Fruit fly (Drosophila melanogaster) whole organism, embryonic: ENCODE data around the gene esc.

ENCODE experiments used
- Adf1 ChIP-seq: fragments of 200-800 bp; sonication (Bioruptor generic); IDR thresholded peaks from 2 replicates; pipeline ENCODE4 v1.3.6; 2022; ENCODE audit warnings: missing biosample characterization, missing genetic modification characterization
- Atf6 ChIP-seq: fragments of 200-800 bp; sonication (Bioruptor generic); IDR thresholded peaks from 2 replicates; pipeline ENCODE4 v1.3.6; 2022; ENCODE audit warnings: missing biosample characterization, missing genetic modification characterization
- Bteb2 ChIP-seq: fragments of 200-800 bp; sonication (Bioruptor generic); optimal IDR thresholded peaks from 2 replicates; lab custom pipeline; 2016; ENCODE audit warnings: missing biosample characterization, missing genetic modification characterization
- CG10274 ChIP-seq: fragments of 200-800 bp; sonication (Bioruptor generic); optimal IDR thresholded peaks from 3 replicates; lab custom pipeline; 2017; ENCODE audit warnings: missing biosample characterization, mild to moderate bottlenecking, missing genetic modification characterization
- CG11398 ChIP-seq: fragments of 200-800 bp; sonication (Bioruptor generic); optimal IDR thresholded peaks from 2 replicates; lab custom pipeline; 2016; ENCODE audit warnings: missing biosample characterization, missing genetic modification characterization
- CG11504 ChIP-seq: fragments of 200-800 bp; sonication (Bioruptor generic); optimal IDR thresholded peaks from 3 replicates; lab custom pipeline; 2019; ENCODE audit warnings: missing biosample characterization, mild to moderate bottlenecking, missing genetic modification characterization, moderate library complexity
- CG11723 ChIP-seq: fragments of 200-800 bp; sonication (Bioruptor generic); optimal IDR thresholded peaks from 2 replicates; lab custom pipeline; 2017; ENCODE audit warnings: missing biosample characterization, mild to moderate bottlenecking, missing genetic modification characterization
- CG12219 ChIP-seq: fragments of 200-800 bp; sonication (Bioruptor generic); optimal IDR thresholded peaks from 3 replicates; lab custom pipeline; 2018; ENCODE audit warnings: missing biosample characterization, mild to moderate bottlenecking, missing genetic modification characterization
- CG12942 ChIP-seq: fragments of 200-800 bp; sonication (Bioruptor generic); optimal IDR thresholded peaks from 3 replicates; lab custom pipeline; 2016; ENCODE audit warnings: missing biosample characterization, missing genetic modification characterization
- CG1529 ChIP-seq: fragments of 200-800 bp; sonication (Bioruptor generic); optimal IDR thresholded peaks from 3 replicates; lab custom pipeline; 2018; ENCODE audit warnings: missing biosample characterization, missing genetic modification characterization
- CG1602 ChIP-seq: fragments of 200-800 bp; sonication (Bioruptor generic); optimal IDR thresholded peaks from 3 replicates; lab custom pipeline; 2016; ENCODE audit warnings: missing biosample characterization, missing genetic modification characterization
- CG17385 ChIP-seq: fragments of 200-800 bp; sonication (Bioruptor generic); optimal IDR thresholded peaks from 3 replicates; lab custom pipeline; 2018; ENCODE audit warnings: missing biosample characterization, mild to moderate bottlenecking, missing genetic modification characterization
- CG2875 ChIP-seq: fragments of 200-800 bp; sonication (Bioruptor generic); optimal IDR thresholded peaks from 2 replicates; lab custom pipeline; 2017; ENCODE audit warnings: missing biosample characterization, mild to moderate bottlenecking, missing genetic modification characterization, missing genetic modification reagents
- CG4328 ChIP-seq: fragments of 200-800 bp; sonication (Bioruptor generic); optimal IDR thresholded peaks from 3 replicates; lab custom pipeline; 2017; ENCODE audit warnings: missing biosample characterization, missing genetic modification reagents, missing genetic modification characterization
- CG8478 ChIP-seq: fragments of >200 bp; optimal IDR thresholded peaks from 2 replicates; lab custom pipeline; 2018
- Dbx ChIP-seq: fragments of 200-800 bp; sonication (Bioruptor generic); IDR thresholded peaks from 3 replicates; pipeline ENCODE4 v1.3.6; 2022; ENCODE audit warnings: missing biosample characterization, missing genetic modification characterization
- Dip3 ChIP-seq: fragments of 200-800 bp; sonication (Bioruptor generic); optimal IDR thresholded peaks from 3 replicates; lab custom pipeline; 2016; ENCODE audit warnings: missing biosample characterization, missing genetic modification characterization
- Dp ChIP-seq: fragments of 200-800 bp; sonication (Bioruptor generic); optimal IDR thresholded peaks from 2 replicates; lab custom pipeline; 2018; ENCODE audit warnings: missing biosample characterization, mild to moderate bottlenecking, missing genetic modification characterization, moderate library complexity
- Drgx ChIP-seq: fragments of 200-800 bp; sonication (Bioruptor generic); IDR thresholded peaks from 2 replicates; pipeline ENCODE4 v1.3.6; 2022; ENCODE audit warnings: missing biosample characterization, missing genetic modification characterization
- E2f1 ChIP-seq: fragments of 200-800 bp; sonication (Bioruptor generic); IDR thresholded peaks from 2 replicates; pipeline ENCODE4 v1.3.6; 2022; ENCODE audit warnings: missing biosample characterization, missing genetic modification characterization
- E2f2 ChIP-seq: fragments of 200-800 bp; sonication (Bioruptor generic); IDR thresholded peaks from 2 replicates; pipeline ENCODE4 v1.3.6; 2022; ENCODE audit warnings: missing biosample characterization, missing genetic modification characterization
- ERR ChIP-seq: fragments of 200-800 bp; sonication (Bioruptor generic); optimal IDR thresholded peaks from 2 replicates; lab custom pipeline; 2016; ENCODE audit warnings: missing biosample characterization, missing genetic modification characterization
- Ets65A ChIP-seq: fragments of 200-800 bp; sonication (Bioruptor generic); peaks from one replicate; lab custom pipeline; 2016; ENCODE audit warnings: missing biosample characterization, missing genetic modification characterization
- Gug ChIP-seq: fragments of 200-800 bp; sonication (Bioruptor generic); IDR thresholded peaks from 4 replicates; pipeline ENCODE4 v1.3.6; 2022; ENCODE audit warnings: missing biosample characterization, missing genetic modification characterization
- HLHmδ ChIP-seq: fragments of 200-800 bp; sonication (Bioruptor generic); optimal IDR thresholded peaks from 2 replicates; lab custom pipeline; 2018; ENCODE audit warnings: missing biosample characterization, mild to moderate bottlenecking, missing genetic modification characterization, moderate library complexity
- Lpt ChIP-seq: fragments of >200 bp; optimal IDR thresholded peaks from 2 replicates; lab custom pipeline; 2018; ENCODE audit warnings: missing biosample characterization, missing genetic modification characterization
- Mes4 ChIP-seq: fragments of 200-800 bp; sonication (Bioruptor generic); optimal IDR thresholded peaks from 2 replicates; lab custom pipeline; 2016; ENCODE audit warnings: missing biosample characterization, missing genetic modification characterization
- NK7.1 ChIP-seq: fragments of 200-800 bp; sonication (Bioruptor generic); optimal IDR thresholded peaks from 3 replicates; lab custom pipeline; 2016; ENCODE audit warnings: missing biosample characterization, missing genetic modification characterization
- Neu2 ChIP-seq: fragments of 200-800 bp; sonication (Bioruptor generic); optimal IDR thresholded peaks from 3 replicates; lab custom pipeline; 2016; ENCODE audit warnings: missing biosample characterization, missing genetic modification characterization, borderline replicate concordance
- Nf-YC ChIP-seq: fragments of 200-800 bp; optimal IDR thresholded peaks from 3 replicates; lab custom pipeline; 2019; ENCODE audit warnings: missing biosample characterization, mild to moderate bottlenecking, missing genetic modification characterization, moderate library complexity
- Poxn ChIP-seq: fragments of 200-800 bp; sonication (Bioruptor generic); IDR thresholded peaks from 2 replicates; pipeline ENCODE4 v1.3.6; 2022; ENCODE audit warnings: missing biosample characterization, missing genetic modification characterization
- Sin3A ChIP-seq: fragments of >200 bp; optimal IDR thresholded peaks from 2 replicates; lab custom pipeline; 2018
- Stat92E ChIP-seq, 3 experiments: fragments of >200 bp in 2 of 3; fragments of 200-800 bp in 1 of 3; sonication (Bioruptor generic) in 1 of 3; optimal IDR thresholded peaks; 2 replicates each; lab custom pipeline; 2017 to 2019; ENCODE audit warnings: missing biosample characterization in 3 of 3, missing genetic modification characterization in 3 of 3, mild to moderate bottlenecking in 1 of 3, moderate library complexity in 1 of 3
- amos ChIP-seq: fragments of 200-800 bp; sonication (Bioruptor generic); IDR thresholded peaks from 2 replicates; pipeline ENCODE4 v1.3.6; 2022; ENCODE audit warnings: missing biosample characterization, missing genetic modification characterization; ENCODE audit not compliant: partially characterized antibody
- ara ChIP-seq: fragments of 200-800 bp; sonication (Bioruptor generic); IDR thresholded peaks from 2 replicates; pipeline ENCODE4 v1.3.6; 2022; ENCODE audit warnings: missing biosample characterization, missing genetic modification characterization
- ash1 ChIP-seq: fragments of 200-800 bp; sonication (Bioruptor generic); optimal IDR thresholded peaks from 2 replicates; lab custom pipeline; 2018; ENCODE audit warnings: missing biosample characterization, mild to moderate bottlenecking, missing genetic modification characterization
- dan ChIP-seq: fragments of 200-800 bp; sonication (Bioruptor generic); IDR thresholded peaks from 2 replicates; pipeline ENCODE4 v1.3.6; 2022; ENCODE audit warnings: missing biosample characterization, missing genetic modification characterization
- dati ChIP-seq: fragments of 200-800 bp; sonication (Bioruptor generic); IDR thresholded peaks from 2 replicates; pipeline ENCODE4 v1.3.6; 2022; ENCODE audit warnings: missing biosample characterization, missing genetic modification characterization
- gem ChIP-seq: fragments of 200-800 bp; sonication (Bioruptor generic); optimal IDR thresholded peaks from 2 replicates; lab custom pipeline; 2019; ENCODE audit warnings: missing biosample characterization, mild to moderate bottlenecking, missing genetic modification characterization, moderate library complexity
- insv ChIP-seq, 2 experiments: fragments of 200-800 bp; sonication (Bioruptor generic); optimal IDR thresholded peaks; 3 replicates each; lab custom pipeline; 2016 to 2018; ENCODE audit warnings: missing biosample characterization in 2 of 2, missing genetic modification characterization in 2 of 2
- maf-S ChIP-seq: fragments of 200-800 bp; sonication (Bioruptor generic); optimal IDR thresholded peaks from 2 replicates; lab custom pipeline; 2016; ENCODE audit warnings: missing biosample characterization, missing genetic modification characterization
- psq ChIP-seq: fragments of 200-800 bp; sonication (Bioruptor generic); optimal IDR thresholded peaks from 2 replicates; lab custom pipeline; 2017; ENCODE audit warnings: missing biosample characterization, missing genetic modification characterization
- sisA ChIP-seq: fragments of 200-800 bp; sonication (Bioruptor generic); IDR thresholded peaks from 2 replicates; pipeline ENCODE4 v1.3.6; 2022; ENCODE audit warnings: missing biosample characterization, missing genetic modification characterization
- slou ChIP-seq: fragments of 200-800 bp; sonication (Bioruptor generic); optimal IDR thresholded peaks from 3 replicates; lab custom pipeline; 2016; ENCODE audit warnings: missing biosample characterization, missing genetic modification characterization
- stwl ChIP-seq: fragments of 200-800 bp; sonication (Bioruptor generic); optimal IDR thresholded peaks from 3 replicates; lab custom pipeline; 2018; ENCODE audit warnings: missing biosample characterization, mild to moderate bottlenecking, missing genetic modification characterization, moderate library complexity
- tio ChIP-seq: fragments of 200-800 bp; sonication (Bioruptor generic); optimal IDR thresholded peaks from 2 replicates; lab custom pipeline; 2017; ENCODE audit warnings: missing biosample characterization, missing genetic modification characterization, inconsistent platforms
- vfl ChIP-seq: fragments of 200-800 bp; sonication (Bioruptor generic); optimal IDR thresholded peaks from 2 replicates; lab custom pipeline; 2016; ENCODE audit warnings: missing biosample characterization, missing genetic modification characterization
- vvl ChIP-seq: fragments of 200-800 bp; sonication (Bioruptor generic); IDR thresholded peaks from 2 replicates; pipeline ENCODE4 v1.3.6; 2022; ENCODE audit warnings: missing biosample characterization, missing genetic modification characterization
- zen ChIP-seq: fragments of 200-800 bp; sonication (Bioruptor generic); optimal IDR thresholded peaks from 3 replicates; lab custom pipeline; 2018; ENCODE audit warnings: missing biosample characterization, mild to moderate bottlenecking, missing genetic modification characterization, moderate library complexity
- zf30C ChIP-seq: fragments of 200-800 bp; sonication (Bioruptor generic); optimal IDR thresholded peaks from 3 replicates; lab custom pipeline; 2018; ENCODE audit warnings: missing biosample characterization, mild to moderate bottlenecking, missing genetic modification characterization
- zfh2 ChIP-seq: fragments of 200-800 bp; sonication (Bioruptor generic); optimal IDR thresholded peaks from 2 replicates; lab custom pipeline; 2016; ENCODE audit warnings: missing biosample characterization, missing genetic modification characterization

Gene esc

dm6 chr2L:11808702-11809583 lies 20.3 kb downstream of the esc start, which contains the start of gene crol (continued):
- TF ChIP-seq Gug (GFP tag; lab: Robert Waterston, UW) (peak; percentile 13; the same call in 1 of the 4 replicates), Dip3 (GFP tag; lab: Kevin White, UChicago) (no peak), CG10274 (GFP tag; lab: Kevin White, UChicago) (no peak), CG12219 (GFP tag; lab: Kevin White, UChicago) (no peak), CG2875 (GFP tag; lab: Kevin White, UChicago) (no peak), Mes4 (GFP tag; lab: Kevin White, UChicago) (no peak), CG1602 (GFP tag; lab: Kevin White, UChicago) (no peak), gem (tag; lab: Kevin White, UChicago) (no peak), insv (GFP tag; optimal IDR thresholded peaks at IDR 0.05; lab: Kevin White, UChicago) (peak in 1 of 2 experiments; percentile 82), Nf-YC (tag; lab: Kevin White, UChicago) (peak; percentile 15), Atf6 (GFP tag; lab: Robert Waterston, UW) (0 out of 2 replicates have a peak, but pooled peaks have one; percentile 16), Dp (GFP tag; lab: Kevin White, UChicago) (peak; percentile 41), dati (no peak), Bteb2 (GFP tag; lab: Kevin White, UChicago) (no peak), Neu2 (GFP tag; lab: Kevin White, UChicago) (no peak), ash1 (GFP tag; lab: Kevin White, UChicago) (no peak), Poxn (GFP tag; lab: Robert Waterston, UW) (no peak), Stat92E (GFP tag; optimal IDR thresholded peaks at IDR 0.05; lab: Kevin White, UChicago) (no peak), CG1529 (GFP tag; lab: Kevin White, UChicago) (no peak), CG12942 (peak; percentile 10), CG11723 (no peak), zfh2 (GFP tag; lab: Kevin White, UChicago) (no peak), dan (no peak), Ets65A (GFP tag; lab: Kevin White, UChicago) (no peak), CG4328 (GFP tag; lab: Kevin White, UChicago) (no peak), NK7.1 (GFP tag; lab: Kevin White, UChicago) (no peak), CG11398 (no peak), CG17385 (no peak), zf30C (GFP tag; lab: Kevin White, UChicago) (no peak), amos (GFP tag; lab: Robert Waterston, UW) (peak; percentile 90), Drgx (peak; percentile 50), stwl (tag; lab: Kevin White, UChicago) (peak; percentile 100), Dbx (GFP tag; lab: Robert Waterston, UW) (peak; percentile 56; the same call in 1 of the 3 replicates), tio (GFP tag; lab: Kevin White, UChicago) (no peak), Lpt (GFP tag; lab: Kevin White, UChicago) (no peak), vvl (GFP tag; lab: Robert Waterston, UW) (peak; percentile 21; the same call in 1 of the 2 replicates), CG11504 (peak; percentile 37), E2f2 (GFP tag; lab: Robert Waterston, UW) (peak; percentile 49; the same call in 1 of the 2 replicates), ERR (no peak), vfl (GFP tag; lab: Kevin White, UChicago) (no peak), HLHmδ (no peak), maf-S (GFP tag; lab: Kevin White, UChicago) (no peak), CG8478 (lab: Kevin White, UChicago) (no peak), slou (no peak), ara (no peak), sisA (no peak), psq (GFP tag; lab: Kevin White, UChicago) (no peak), E2f1 (GFP tag; lab: Robert Waterston, UW) (peak; percentile 81), zen (no peak), Sin3A (lab: Kevin White, UChicago) (peak; percentile 63), Adf1 (GFP tag; lab: Robert Waterston, UW) (peak; percentile 90)
